Worm (Caenorhabditis elegans) whole organism, L2 larva: ENCODE data around the gene E02A10.4.
A peak's percentile ranks its signal among the peaks of the same experiment; 100 is the strongest.

Experiments used
- C34F6.9 ChIP-seq: fragments of 150-350 bp; optimal IDR thresholded peaks from 2 replicates; lab custom pipeline; 2014; ENCODE audit warnings: missing biosample characterization, missing genetic modification characterization
- F13H6.1 ChIP-seq: sonication (generic microtip); optimal IDR thresholded peaks from 2 replicates; lab custom pipeline; 2016; ENCODE audit warnings: missing genetic modification characterization, missing compliant biosample characterization
- R02D3.7 ChIP-seq: fragments of 150-350 bp; optimal IDR thresholded peaks from 2 replicates; lab custom pipeline; 2014; ENCODE audit warnings: missing biosample characterization, missing genetic modification characterization
- ZK546.5 ChIP-seq: sonication (generic microtip); optimal IDR thresholded peaks from 2 replicates; lab custom pipeline; 2017; ENCODE audit warnings: missing biosample characterization, missing genetic modification characterization
- alr-1 ChIP-seq: fragments of 150-350 bp; optimal IDR thresholded peaks from 2 replicates; lab custom pipeline; 2014; ENCODE audit warnings: missing biosample characterization, missing genetic modification characterization
- aly-2 ChIP-seq: fragments of 150-350 bp; optimal IDR thresholded peaks from 2 replicates; lab custom pipeline; 2014; ENCODE audit warnings: missing biosample characterization, missing genetic modification characterization
- ceh-82 ChIP-seq: fragments of 150-350 bp; optimal IDR thresholded peaks from 2 replicates; lab custom pipeline; 2014; ENCODE audit warnings: missing biosample characterization, missing genetic modification characterization
- crh-2 ChIP-seq: sonication (generic microtip); optimal IDR thresholded peaks from 2 replicates; lab custom pipeline; 2017; ENCODE audit warnings: missing biosample characterization, missing genetic modification characterization
- elt-1 ChIP-seq: fragments of 150-350 bp; optimal IDR thresholded peaks from 2 replicates; lab custom pipeline; 2014; ENCODE audit warnings: missing biosample characterization, missing genetic modification characterization
- elt-3 ChIP-seq: sonication (generic microtip); optimal IDR thresholded peaks from 2 replicates; lab custom pipeline; 2017; ENCODE audit warnings: missing biosample characterization, missing genetic modification characterization
- fos-1 ChIP-seq: fragments of 150-350 bp; optimal IDR thresholded peaks from 2 replicates; lab custom pipeline; 2014; ENCODE audit warnings: missing biosample characterization, missing genetic modification characterization
- gmeb-1 ChIP-seq: fragments of 150-350 bp; optimal IDR thresholded peaks from 2 replicates; lab custom pipeline; 2014; ENCODE audit warnings: missing biosample characterization, missing genetic modification characterization
- lin-11 ChIP-seq: fragments of 150-350 bp; sonication (generic microtip); optimal IDR thresholded peaks from 2 replicates; lab custom pipeline; 2014; ENCODE audit warnings: missing biosample characterization, missing genetic modification characterization, inconsistent platforms, mixed read lengths
- lin-13 ChIP-seq: fragments of 150-350 bp; optimal IDR thresholded peaks from 2 replicates; lab custom pipeline; 2014; ENCODE audit warnings: missing biosample characterization, missing genetic modification reagents, missing genetic modification characterization
- mbf-1 ChIP-seq: sonication (generic microtip); optimal IDR thresholded peaks from 2 replicates; lab custom pipeline; 2017; ENCODE audit warnings: missing biosample characterization, missing genetic modification characterization
- nhr-10 ChIP-seq: sonication (generic microtip); optimal IDR thresholded peaks from 2 replicates; lab custom pipeline; 2017; ENCODE audit warnings: missing biosample characterization, missing genetic modification characterization
- nhr-11 ChIP-seq: fragments of 150-350 bp; optimal IDR thresholded peaks from 2 replicates; lab custom pipeline; 2014; ENCODE audit warnings: missing biosample characterization, missing genetic modification characterization
- nhr-129 ChIP-seq: fragments of 150-350 bp; optimal IDR thresholded peaks from 2 replicates; lab custom pipeline; 2014; ENCODE audit warnings: missing biosample characterization, missing genetic modification characterization
- nhr-237 ChIP-seq: fragments of 150-350 bp; optimal IDR thresholded peaks from 2 replicates; lab custom pipeline; 2014; ENCODE audit warnings: missing biosample characterization, missing genetic modification characterization
- nhr-6 ChIP-seq: fragments of 150-350 bp; optimal IDR thresholded peaks from 2 replicates; lab custom pipeline; 2014; ENCODE audit warnings: missing biosample characterization, missing genetic modification characterization
- sem-4 ChIP-seq: fragments of 150-350 bp; optimal IDR thresholded peaks from 2 replicates; lab custom pipeline; 2014; ENCODE audit warnings: missing biosample characterization, missing genetic modification reagents, missing genetic modification characterization
- skn-1 ChIP-seq: sonication (generic microtip); optimal IDR thresholded peaks from 2 replicates; lab custom pipeline; 2017; ENCODE audit warnings: missing biosample characterization, missing genetic modification characterization
- sma-3 ChIP-seq: sonication (generic microtip); optimal IDR thresholded peaks from 2 replicates; lab custom pipeline; 2016; ENCODE audit warnings: missing genetic modification reagents, missing genetic modification characterization, missing compliant biosample characterization
- sma-9 ChIP-seq, 2 experiments: fragments of 150-350 bp in 1 of 2; sonication (generic microtip) in 1 of 2; optimal IDR thresholded peaks; 2 replicates each; lab custom pipeline; 2014 to 2016; ENCODE audit warnings: missing genetic modification characterization in 2 of 2, mild to moderate bottlenecking in 1 of 2, missing biosample characterization in 1 of 2, missing compliant biosample characterization in 1 of 2, missing genetic modification reagents in 1 of 2, moderate library complexity in 1 of 2
- snpc-4 ChIP-seq: fragments of 150-350 bp; optimal IDR thresholded peaks from 2 replicates; lab custom pipeline; 2014; ENCODE audit warnings: missing biosample characterization, missing genetic modification characterization
- unc-39 ChIP-seq: fragments of 150-350 bp; optimal IDR thresholded peaks from 2 replicates; lab custom pipeline; 2014; ENCODE audit warnings: missing biosample characterization, missing genetic modification characterization
- unc-55 ChIP-seq: fragments of 150-350 bp; sonication (generic microtip); optimal IDR thresholded peaks from 3 replicates; lab custom pipeline; 2014; ENCODE audit warnings: missing biosample characterization, missing genetic modification reagents, missing genetic modification characterization
- unc-62 ChIP-seq: fragments of 150-350 bp; optimal IDR thresholded peaks from 2 replicates; lab custom pipeline; 2014; ENCODE audit warnings: missing biosample characterization, missing genetic modification reagents, missing genetic modification characterization
- ztf-1 ChIP-seq: fragments of 200-800 bp; sonication (Bioruptor generic); conservative IDR thresholded peaks from 2 replicates; pipeline ENCODE4 v1.3.6; 2022; ENCODE audit warnings: missing genetic modification characterization, missing compliant biosample characterization
- ztf-11 ChIP-seq: sonication (generic microtip); optimal IDR thresholded peaks from 2 replicates; lab custom pipeline; 2017; ENCODE audit warnings: missing biosample characterization, missing genetic modification characterization

E02A10.4 gene

ce11 chrV:12592379-12592778 is 24.6 kb upstream of the E02A10.4 start, which contains the start of gene C14C10.2:
C14C10.2 (minus strand) TSS chrV:12592479.
- no peak for TF ChIP-seq snpc-4 (tag; lab: Kevin White, UChicago)
- TF ChIP-seq ztf-1 (GFP tag; lab: Robert Waterston, UW) = no peak
- TF ChIP-seq fos-1 (tag; lab: Kevin White, UChicago) = no peak
- no peak for TF ChIP-seq skn-1 (tag; lab: Kevin White, UChicago)
- TF ChIP-seq nhr-10 (tag; lab: Kevin White, UChicago) = no peak
- no peak for TF ChIP-seq lin-13
- no peak for TF ChIP-seq unc-62
- no peak for TF ChIP-seq sma-9 (GFP tag; optimal IDR thresholded peaks at IDR 0.05; lab: Kevin White, UChicago)
- TF ChIP-seq sma-9 (tag; optimal IDR thresholded peaks at IDR 0.05; lab: Kevin White, UChicago) = no peak
- TF ChIP-seq unc-39 (tag; lab: Kevin White, UChicago) = no peak
- TF ChIP-seq, all 48 proteins: peak for 0

- TF ChIP-seq skn-1 (tag; lab: Kevin White, UChicago) (no peak), mbf-1 (no peak), aly-2 (tag; lab: Kevin White, UChicago) (no peak), elt-3 (no peak)
Observed at ce11 chrV:12590601-12591000, 22.9 kb upstream of the E02A10.4 start, which contains the start of gene ttr-43. ttr-43 (minus strand) TSS chrV:12590701.

ce11 chrV:12588030-12588429 is 20.3 kb upstream of the E02A10.4 start, which contains the start of gene C14C10.1:
C14C10.1 (plus strand) TSS chrV:12588330.
- TF ChIP-seq ceh-82 (tag; lab: Kevin White, UChicago) (no peak), alr-1 (no peak), mbf-1 (no peak), nhr-237 (tag; lab: Kevin White, UChicago) (no peak), F13H6.1 (tag; lab: Kevin White, UChicago) (no peak), gmeb-1 (tag; lab: Kevin White, UChicago) (no peak), C34F6.9 (tag; lab: Kevin White, UChicago) (no peak)
- TF ChIP-seq, all 48 proteins: peak for 0

- TF ChIP-seq R02D3.7 (tag; lab: Kevin White, UChicago) (no peak), crh-2 (tag; lab: Kevin White, UChicago) (no peak), fos-1 (tag; lab: Kevin White, UChicago) (no peak), snpc-4 (tag; lab: Kevin White, UChicago) (no peak), ZK546.5 (tag; lab: Kevin White, UChicago) (no peak), elt-3 (no peak), sem-4 (no peak), elt-1 (tag; lab: Kevin White, UChicago) (no peak), sma-3 (GFP tag; lab: Kevin White, UChicago) (no peak), aly-2 (tag; lab: Kevin White, UChicago) (no peak), nhr-129 (tag; lab: Kevin White, UChicago) (no peak), sma-9 (GFP tag; optimal IDR thresholded peaks at IDR 0.05; lab: Kevin White, UChicago) (no peak), sma-9 (tag; optimal IDR thresholded peaks at IDR 0.05; lab: Kevin White, UChicago) (no peak), nhr-10 (tag; lab: Kevin White, UChicago) (no peak), nhr-6 (tag; lab: Kevin White, UChicago) (no peak)
Observed at ce11 chrV:12586793-12587192, 19.0 kb upstream of the E02A10.4 start.

- no peak for TF ChIP-seq nhr-11 (tag; lab: Kevin White, UChicago)
- no peak for TF ChIP-seq ztf-11 (tag; lab: Kevin White, UChicago)
- peak; percentile 10 for TF ChIP-seq lin-11 (tag; lab: Kevin White, UChicago)
- TF ChIP-seq crh-2 (tag; lab: Kevin White, UChicago) = peak; percentile 14
Observed at ce11 chrV:12584771-12585170, 17.0 kb upstream of the E02A10.4 start.

ce11 chrV:12583421-12583820 is 15.7 kb upstream of the E02A10.4 start:
- TF ChIP-seq nhr-237 (tag; lab: Kevin White, UChicago) = no peak
- TF ChIP-seq unc-55 (GFP tag; lab: Kevin White, UChicago) = peak; percentile 58
- TF ChIP-seq sma-3 (GFP tag; lab: Kevin White, UChicago) = no peak
- no peak for TF ChIP-seq aly-2 (tag; lab: Kevin White, UChicago)
- TF ChIP-seq ZK546.5 (tag; lab: Kevin White, UChicago) = no peak
- no peak for TF ChIP-seq mbf-1
- no peak for TF ChIP-seq ceh-82 (tag; lab: Kevin White, UChicago)
